Worm (Caenorhabditis elegans) whole organism, L3 larva: ENCODE results near the gene Y57G11B.3.

Source experiments
- aly-2 ChIP-seq: fragments of 150-350 bp; optimal IDR thresholded peaks from 2 replicates; lab custom pipeline; 2014; ENCODE audit warnings: missing biosample characterization, missing genetic modification characterization
- ceh-28 ChIP-seq: fragments of 150-350 bp; optimal IDR thresholded peaks from 2 replicates; lab custom pipeline; 2014; ENCODE audit warnings: missing biosample characterization, missing genetic modification reagents, missing genetic modification characterization
- ceh-82 ChIP-seq: fragments of 150-350 bp; optimal IDR thresholded peaks from 2 replicates; lab custom pipeline; 2014; ENCODE audit warnings: missing biosample characterization, missing genetic modification characterization
- elt-1 ChIP-seq: fragments of 150-350 bp; optimal IDR thresholded peaks from 2 replicates; lab custom pipeline; 2014; ENCODE audit warnings: missing biosample characterization, missing genetic modification characterization
- elt-2 ChIP-seq: sonication (generic microtip); optimal IDR thresholded peaks from 2 replicates; lab custom pipeline; 2016; ENCODE audit warnings: missing genetic modification reagents, mild to moderate bottlenecking, missing genetic modification characterization, missing compliant biosample characterization
- elt-3 ChIP-seq, 3 experiments: fragments of 150-350 bp in 1 of 3; sonication (generic microtip) in 2 of 3; optimal IDR thresholded peaks; 2 replicates in 2 of 3; 4 replicates in 1 of 3; lab custom pipeline; 2014 to 2017; ENCODE audit warnings: missing biosample characterization in 3 of 3, missing genetic modification characterization in 3 of 3
- fos-1 ChIP-seq: fragments of 150-350 bp; optimal IDR thresholded peaks from 2 replicates; lab custom pipeline; 2014; ENCODE audit warnings: missing biosample characterization, missing genetic modification characterization
- lin-15B ChIP-seq: fragments of 150-350 bp; optimal IDR thresholded peaks from 2 replicates; lab custom pipeline; 2014; ENCODE audit warnings: missing biosample characterization, missing genetic modification characterization
- nhr-237 ChIP-seq: fragments of 150-350 bp; optimal IDR thresholded peaks from 2 replicates; lab custom pipeline; 2014; ENCODE audit warnings: missing biosample characterization, missing genetic modification characterization
- nhr-76 ChIP-seq: fragments of 150-350 bp; sonication (generic microtip); optimal IDR thresholded peaks from 5 replicates; lab custom pipeline; 2014; ENCODE audit warnings: missing biosample characterization, missing genetic modification characterization
- skn-1 ChIP-seq: fragments of 150-350 bp; optimal IDR thresholded peaks from 2 replicates; lab custom pipeline; 2014; ENCODE audit warnings: missing biosample characterization, missing genetic modification characterization

DNA sequence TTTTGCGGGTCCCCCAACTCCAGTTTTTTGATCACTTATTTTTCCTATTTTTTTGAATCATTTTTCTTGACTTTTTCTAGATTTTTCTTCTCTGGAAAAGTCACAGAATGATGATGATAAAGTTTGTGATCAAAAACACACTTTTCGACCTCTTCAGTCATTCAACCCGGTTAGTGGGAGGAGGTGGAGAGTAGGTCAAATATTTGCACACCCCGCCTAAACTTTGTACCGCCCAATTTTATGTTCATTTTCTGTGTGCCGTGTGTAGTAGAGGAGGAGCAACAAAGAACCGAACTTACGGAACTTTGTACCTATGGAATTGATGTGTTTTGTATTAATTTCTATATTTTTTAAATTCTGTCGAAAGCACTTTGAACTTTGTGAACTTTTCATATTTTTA lies 43.3 kb upstream of the Y57G11B.3 start:
- no peak for TF ChIP-seq elt-3 (tag; optimal IDR thresholded peaks at IDR 0.05; lab: Kevin White, UChicago)
- TF ChIP-seq fos-1 (tag; lab: Kevin White, UChicago), result no peak
- TF ChIP-seq ceh-28 (tag; lab: Kevin White, UChicago), result no peak
- no peak for TF ChIP-seq ceh-82 (tag; lab: Kevin White, UChicago)
- TF ChIP-seq nhr-237 (tag; lab: Kevin White, UChicago), result no peak
- TF ChIP-seq elt-1, result no peak
- TF ChIP-seq lin-15B (tag; lab: Kevin White, UChicago), result no peak
- no peak for TF ChIP-seq nhr-76 (tag; lab: Kevin White, UChicago)
- TF ChIP-seq aly-2 (tag; lab: Kevin White, UChicago), result no peak
- TF ChIP-seq elt-2 (tag; lab: Kevin White, UChicago), result peak; percentile 31
- TF ChIP-seq skn-1 (tag; lab: Kevin White, UChicago), result no peak
